Worm (Caenorhabditis elegans): ENCODE measurements around the gene C26E6.12.

Gene C26E6.12

ce11 chrIII:4924134-4924533, 7.9 kb downstream of the C26E6.12 start:
- no peak for TF ChIP-seq ceh-82 (tag; optimal IDR thresholded peaks at IDR 0.05)
- no peak for TF ChIP-seq nhr-10 (tag; optimal IDR thresholded peaks at IDR 0.05)
- TF ChIP-seq lin-11 (tag; optimal IDR thresholded peaks at IDR 0.05) = no peak
- TF ChIP-seq nhr-12 (tag; optimal IDR thresholded peaks at IDR 0.05) = no peak
- no peak for TF ChIP-seq nhr-129 (tag; optimal IDR thresholded peaks at IDR 0.05)
- no peak for TF ChIP-seq alr-1 (tag; optimal IDR thresholded peaks at IDR 0.05)
- TF ChIP-seq nhr-77 (tag; optimal IDR thresholded peaks at IDR 0.05) = no peak
- TF ChIP-seq snpc-4 (tag; optimal IDR thresholded peaks at IDR 0.05) = no peak
- TF ChIP-seq nhr-21 (tag; optimal IDR thresholded peaks at IDR 0.05) = no peak
- TF ChIP-seq mdl-1 (tag; optimal IDR thresholded peaks at IDR 0.05) = no peak
- no peak for TF ChIP-seq dmd-4 (tag; optimal IDR thresholded peaks at IDR 0.05)
- TF ChIP-seq unc-62 (GFP tag; optimal IDR thresholded peaks at IDR 0.05) = no peak
- no peak for TF ChIP-seq C34F6.9 (tag; optimal IDR thresholded peaks at IDR 0.05)
- no peak for TF ChIP-seq ama-1 (optimal IDR thresholded peaks at IDR 0.05)
- TF ChIP-seq mbf-1 (tag; optimal IDR thresholded peaks at IDR 0.05) = no peak
- no peak for TF ChIP-seq crh-2 (tag; optimal IDR thresholded peaks at IDR 0.05)
- no peak for TF ChIP-seq zag-1 (tag; optimal IDR thresholded peaks at IDR 0.05)
- no peak for TF ChIP-seq ztf-11 (tag; optimal IDR thresholded peaks at IDR 0.05)
- TF ChIP-seq nhr-23 (tag; optimal IDR thresholded peaks at IDR 0.05) = no peak
- TF ChIP-seq skn-1 (tag; optimal IDR thresholded peaks at IDR 0.05) = no peak

- TF ChIP-seq F13H6.1 (tag; optimal IDR thresholded peaks at IDR 0.05) = peak; percentile 1
- peak in 1 of 2 experiments; percentile 46 for TF ChIP-seq lsy-2 (tag; optimal IDR thresholded peaks at IDR 0.05)
- TF ChIP-seq sma-3 (GFP tag; optimal IDR thresholded peaks at IDR 0.05) = peak; percentile 69
- TF ChIP-seq gmeb-1 (tag; optimal IDR thresholded peaks at IDR 0.05) = peak; percentile 23
- TF ChIP-seq nhr-25 (tag; optimal IDR thresholded peaks at IDR 0.05) = peak; percentile 20
- TF ChIP-seq lin-11 (tag; optimal IDR thresholded peaks at IDR 0.05) = peak; percentile 57
Measured at ce11 chrIII:4922020-4922419, 10.0 kb downstream of the C26E6.12 start, which contains the start of gene mmab-1. Gene mmab-1, minus strand, starts transcription at chrIII:4922114.

ce11 chrIII:4920221-4920620, 11.8 kb downstream of the C26E6.12 start, which contains the start of gene ula-1:
Gene ula-1, minus strand, starts transcription at chrIII:4920321.
- TF ChIP-seq nhr-11 (tag; optimal IDR thresholded peaks at IDR 0.05) (no peak), skn-1 (tag; optimal IDR thresholded peaks at IDR 0.05) (no peak), Y55F3AM.14 (GFP tag; optimal IDR thresholded peaks at IDR 0.05) (no peak), nhr-12 (tag; optimal IDR thresholded peaks at IDR 0.05) (no peak), ztf-1 (GFP tag; conservative IDR thresholded peaks at IDR 0.05) (no peak), mdl-1 (tag; optimal IDR thresholded peaks at IDR 0.05) (no peak), nhr-129 (tag; optimal IDR thresholded peaks at IDR 0.05) (no peak), F13H6.1 (tag; optimal IDR thresholded peaks at IDR 0.05) (no peak), nhr-10 (tag; optimal IDR thresholded peaks at IDR 0.05) (no peak), ztf-4 (tag; optimal IDR thresholded peaks at IDR 0.05) (no peak)

- TF ChIP-seq lin-13 (GFP tag; optimal IDR thresholded peaks at IDR 0.05) = no peak
- TF ChIP-seq unc-39 (tag; optimal IDR thresholded peaks at IDR 0.05) = no peak
- no peak for TF ChIP-seq Y55F3AM.14 (GFP tag; optimal IDR thresholded peaks at IDR 0.05)
- no peak for TF ChIP-seq mbf-1 (tag; optimal IDR thresholded peaks at IDR 0.05)
- no peak for TF ChIP-seq nhr-25 (tag; optimal IDR thresholded peaks at IDR 0.05)
- no peak for TF ChIP-seq lin-11 (tag; optimal IDR thresholded peaks at IDR 0.05)
- TF ChIP-seq ceh-16 (tag; optimal IDR thresholded peaks at IDR 0.05) = no peak
- TF ChIP-seq nhr-6 (tag; optimal IDR thresholded peaks at IDR 0.05) = no peak
- no peak for TF ChIP-seq unc-55 (GFP tag; optimal IDR thresholded peaks at IDR 0.05)
Measured at ce11 chrIII:4918906-4919305, 13.1 kb downstream of the C26E6.12 start.

- TF ChIP-seq C34F6.9 (tag; optimal IDR thresholded peaks at IDR 0.05) (peak; percentile 64), nhr-25 (tag; optimal IDR thresholded peaks at IDR 0.05) (peak; percentile 16), lsy-2 (tag; optimal IDR thresholded peaks at IDR 0.05) (peak; percentile 14 to 75), snpc-4 (tag; optimal IDR thresholded peaks at IDR 0.05) (peak; percentile 13), lin-11 (tag; optimal IDR thresholded peaks at IDR 0.05) (peak; percentile 1), sma-3 (GFP tag; optimal IDR thresholded peaks at IDR 0.05) (peak; percentile 18), alr-1 (tag; optimal IDR thresholded peaks at IDR 0.05) (no peak), lin-13 (GFP tag; optimal IDR thresholded peaks at IDR 0.05) (peak; percentile 46), nhr-129 (tag; optimal IDR thresholded peaks at IDR 0.05) (peak; percentile 55), blmp-1 (tag; optimal IDR thresholded peaks at IDR 0.05; ENCODE audit: insufficient read depth) (peak; percentile 18), ama-1 (optimal IDR thresholded peaks at IDR 0.05) (peak; percentile 44), sma-9 (GFP tag; optimal IDR thresholded peaks at IDR 0.05) (peak; percentile 13), sma-9 (tag; optimal IDR thresholded peaks at IDR 0.05) (no peak), crh-2 (tag; optimal IDR thresholded peaks at IDR 0.05) (peak; percentile 45), unc-39 (tag; optimal IDR thresholded peaks at IDR 0.05) (no peak), unc-55 (GFP tag; optimal IDR thresholded peaks at IDR 0.05) (peak; percentile 90), gmeb-1 (tag; optimal IDR thresholded peaks at IDR 0.05) (peak; percentile 89), fos-1 (tag; optimal IDR thresholded peaks at IDR 0.05) (peak; percentile 29), ZK546.5 (tag; optimal IDR thresholded peaks at IDR 0.05) (no peak), nhr-10 (tag; optimal IDR thresholded peaks at IDR 0.05) (no peak), F13H6.1 (tag; optimal IDR thresholded peaks at IDR 0.05) (peak; percentile 29), nhr-21 (tag; optimal IDR thresholded peaks at IDR 0.05) (peak; percentile 3)
Measured at ce11 chrIII:4917960-4918712, 13.9 kb downstream of the C26E6.12 start, which contains the start of gene rpb-8. Gene rpb-8, minus strand, starts transcription at chrIII:4918008.
